Worm (Caenorhabditis elegans) whole organism, early embryonic: ENCODE data around the gene cnc-7.

Experiments
- B0310.2 ChIP-seq: sonication (generic microtip); optimal IDR thresholded peaks from 2 replicates; lab custom pipeline; 2016; ENCODE audit warnings: mild to moderate bottlenecking, missing genetic modification characterization, missing compliant biosample characterization
- F13C5.2 ChIP-seq: sonication (generic microtip); optimal IDR thresholded peaks from 2 replicates; lab custom pipeline; 2017; ENCODE audit warnings: mild to moderate bottlenecking, missing genetic modification characterization, inconsistent platforms, missing compliant biosample characterization
- aly-1 ChIP-seq: sonication (generic microtip); optimal IDR thresholded peaks from 2 replicates; lab custom pipeline; 2016; ENCODE audit warnings: missing genetic modification characterization, missing compliant biosample characterization
- ama-1 ChIP-seq: fragments of 150-350 bp; optimal IDR thresholded peaks from 2 replicates; lab custom pipeline; 2014
- ceh-13 ChIP-seq: fragments of 200-800 bp; sonication (Bioruptor generic); optimal IDR thresholded peaks from 2 replicates; lab custom pipeline; 2018; ENCODE audit warnings: mild to moderate bottlenecking, missing genetic modification characterization, missing compliant biosample characterization
- ceh-36 ChIP-seq: sonication (generic microtip); optimal IDR thresholded peaks from 2 replicates; lab custom pipeline; 2016; ENCODE audit warnings: missing genetic modification characterization, inconsistent platforms, missing compliant biosample characterization
- ets-7 ChIP-seq: sonication (generic microtip); optimal IDR thresholded peaks from 2 replicates; lab custom pipeline; 2016; ENCODE audit warnings: missing genotype, missing genetic modification characterization, missing compliant biosample characterization
- flt-1 ChIP-seq: fragments of 200-800 bp; sonication (Bioruptor generic); IDR thresholded peaks from 2 replicates; pipeline ENCODE4 v1.3.6; 2022; ENCODE audit warnings: missing genetic modification characterization, missing compliant biosample characterization
- hmbx-1 ChIP-seq: sonication (generic microtip); optimal IDR thresholded peaks from 2 replicates; lab custom pipeline; 2016; ENCODE audit warnings: mild to moderate bottlenecking, missing genetic modification characterization, missing compliant biosample characterization
- hmg-4 ChIP-seq: fragments of 200-800 bp; sonication (Bioruptor generic); optimal IDR thresholded peaks from 2 replicates; lab custom pipeline; 2018; ENCODE audit warnings: mild to moderate bottlenecking, missing genetic modification characterization, missing compliant biosample characterization
- hnd-1 ChIP-seq: sonication (generic microtip); optimal IDR thresholded peaks from 2 replicates; lab custom pipeline; 2016; ENCODE audit warnings: missing genetic modification characterization, missing compliant biosample characterization
- pes-1 ChIP-seq: fragments of 200-800 bp; sonication (Bioruptor generic); IDR thresholded peaks from 2 replicates; pipeline ENCODE4 v1.3.6; 2022; ENCODE audit warnings: missing genetic modification reagents, missing genetic modification characterization, missing compliant biosample characterization
- scrt-1 ChIP-seq: fragments of 200-800 bp; sonication (Bioruptor generic); IDR thresholded peaks from 2 replicates; pipeline ENCODE4 v1.3.6; 2022; ENCODE audit warnings: missing genetic modification characterization, missing compliant biosample characterization
- sea-1 ChIP-seq: fragments of 200-800 bp; sonication (Bioruptor generic); conservative IDR thresholded peaks from 2 replicates; pipeline ENCODE4 v1.3.6; 2022; ENCODE audit warnings: missing genetic modification characterization, missing compliant biosample characterization
- tbx-11 ChIP-seq: fragments of 200-800 bp; sonication (Bioruptor generic); IDR thresholded peaks from 2 replicates; pipeline ENCODE4 v1.3.6; 2022; ENCODE audit warnings: missing genetic modification characterization, missing compliant biosample characterization
- tbx-37 ChIP-seq: fragments of 200-800 bp; sonication (Bioruptor generic); conservative IDR thresholded peaks from 2 replicates; pipeline ENCODE4 v1.3.6; 2022; ENCODE audit warnings: missing genetic modification reagents, missing genetic modification characterization, missing compliant biosample characterization
- tra-4 ChIP-seq: sonication (generic microtip); optimal IDR thresholded peaks from 2 replicates; lab custom pipeline; 2017; ENCODE audit warnings: missing genetic modification characterization, missing compliant biosample characterization

cnc-7 gene

DNA sequence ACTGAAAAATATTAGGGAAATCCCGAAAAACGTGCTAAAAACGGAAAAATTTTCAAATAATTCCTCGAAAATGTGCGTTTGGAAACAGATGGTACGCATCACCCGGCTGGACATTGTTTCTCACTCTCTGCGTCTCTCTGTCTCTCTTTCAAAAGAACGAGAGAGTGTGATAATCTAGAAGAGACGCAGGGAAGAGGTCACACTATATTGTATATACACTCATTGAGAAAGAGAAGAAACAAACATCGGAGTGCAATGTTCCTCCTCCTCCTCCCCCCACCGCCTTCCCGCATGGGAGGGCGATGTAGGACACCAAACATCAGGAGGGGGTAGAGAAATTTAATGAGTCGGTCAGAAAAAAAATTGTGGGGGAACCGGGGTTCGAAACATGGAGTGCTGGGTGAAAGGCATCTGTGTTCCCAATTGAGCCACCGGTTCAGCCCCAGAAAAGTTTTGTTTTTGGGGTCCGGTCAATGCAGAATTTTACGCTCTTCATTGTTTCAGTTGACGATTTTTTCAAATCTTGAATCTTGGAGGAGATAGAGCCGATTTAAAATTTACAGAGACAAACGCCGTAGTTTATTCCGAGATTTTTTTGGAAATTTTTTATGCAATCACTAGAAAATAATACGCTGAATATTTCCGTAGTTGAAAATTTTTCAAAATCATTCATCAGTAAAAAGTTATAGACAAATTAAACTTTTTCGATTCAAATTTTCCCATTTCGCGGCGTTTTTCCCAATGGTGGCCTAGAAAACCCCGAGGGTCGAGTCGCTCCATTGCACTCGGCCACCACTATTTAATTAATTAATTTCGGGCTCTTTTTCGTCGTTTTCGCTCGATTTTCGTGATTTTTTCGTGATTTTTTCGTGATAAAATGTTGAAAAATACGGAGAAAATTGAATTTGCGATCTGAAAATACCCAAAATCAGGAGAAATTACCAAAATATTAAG lies 30.6 kb downstream of the cnc-7 start:
- no peak for TF ChIP-seq tbx-11
- no peak for TF ChIP-seq ama-1 (lab: Kevin White, UChicago)
- TF ChIP-seq ceh-13 (GFP tag; lab: Kevin White, UChicago): no peak
- no peak for TF ChIP-seq tra-4 (tag; lab: Kevin White, UChicago)
- TF ChIP-seq hmbx-1 (tag; lab: Kevin White, UChicago): no peak
- peak; percentile 71 for TF ChIP-seq hmg-4 (GFP tag; lab: Kevin White, UChicago)
- TF ChIP-seq hnd-1 (tag; lab: Kevin White, UChicago): no peak
- TF ChIP-seq ceh-36: no peak
- peak; percentile 85 for TF ChIP-seq B0310.2 (tag; lab: Kevin White, UChicago)
- TF ChIP-seq ets-7: no peak
- peak; percentile 1 for TF ChIP-seq aly-1 (tag; lab: Kevin White, UChicago)
- TF ChIP-seq sea-1 (GFP tag; lab: Robert Waterston, UW): 0 out of 2 replicates have a peak, but pooled peaks have one; percentile 60
- 0 out of 2 replicates have a peak, but pooled peaks have one; percentile 22 for TF ChIP-seq scrt-1 (GFP tag; lab: Robert Waterston, UW)
- peak; percentile 69 for TF ChIP-seq F13C5.2 (tag; lab: Kevin White, UChicago)
- TF ChIP-seq pes-1: no peak
- peak; percentile 64 for TF ChIP-seq tbx-37 (GFP tag; lab: Robert Waterston, UW)
- peak; percentile 55 for TF ChIP-seq flt-1 (GFP tag; lab: Robert Waterston, UW)

DNA sequence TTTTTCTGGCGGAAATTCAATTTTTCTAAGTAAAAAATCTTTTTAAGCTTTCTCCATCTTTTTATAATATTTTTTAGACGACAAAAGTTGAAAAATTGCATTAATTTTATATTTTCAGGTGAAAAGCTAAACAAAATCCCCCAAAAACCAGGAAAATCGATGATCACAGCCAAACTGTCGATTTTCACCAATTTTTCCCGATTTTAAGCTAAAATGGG lies 31.2 kb downstream of the cnc-7 start, which contains the start of the genes fce-2 and F48F5.8:
Gene fce-2 (plus strand): TSS at position 119 of the 218 bp plus-strand sequence.
Gene F48F5.8 (plus strand): TSS at position 160 of the 218 bp plus-strand sequence.
- TF ChIP-seq ets-7 (no peak), sea-1 (GFP tag; lab: Robert Waterston, UW) (no peak), scrt-1 (GFP tag; lab: Robert Waterston, UW) (no peak), hmg-4 (GFP tag; lab: Kevin White, UChicago) (no peak), flt-1 (GFP tag; lab: Robert Waterston, UW) (no peak), F13C5.2 (tag; lab: Kevin White, UChicago) (no peak), hnd-1 (tag; lab: Kevin White, UChicago) (no peak), tbx-37 (GFP tag; lab: Robert Waterston, UW) (no peak), tbx-11 (no peak), aly-1 (tag; lab: Kevin White, UChicago) (no peak), tra-4 (tag; lab: Kevin White, UChicago) (no peak), ama-1 (lab: Kevin White, UChicago) (no peak), ceh-36 (no peak), pes-1 (no peak), B0310.2 (tag; lab: Kevin White, UChicago) (no peak), ceh-13 (GFP tag; lab: Kevin White, UChicago) (no peak), hmbx-1 (tag; lab: Kevin White, UChicago) (no peak)

DNA sequence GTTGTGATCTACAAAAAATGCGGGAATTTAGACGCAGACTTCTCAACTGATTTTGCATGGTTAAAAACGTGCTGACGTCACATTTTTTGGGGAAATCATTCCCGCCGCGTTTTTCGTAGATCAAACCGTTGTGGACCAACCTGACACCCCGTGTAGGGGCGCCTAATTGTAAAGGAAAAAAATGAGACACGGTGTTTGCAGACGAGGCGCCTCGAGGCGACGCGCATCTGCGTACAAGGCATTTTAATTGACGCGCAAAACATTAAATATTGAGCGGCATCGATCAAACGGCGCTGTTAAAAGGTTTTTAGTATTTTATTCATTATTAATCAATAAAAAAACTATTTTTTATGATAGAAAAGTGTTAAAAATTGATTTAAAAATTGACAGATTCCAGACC lies 37.5 kb downstream of the cnc-7 start:
- TF ChIP-seq tbx-11: 0 out of 2 replicates have a peak, but pooled peaks have one; percentile 28
